Worm (Caenorhabditis elegans) whole organism, L1 larva: ENCODE measurements around the gene col-93.

ENCODE experiments used
- C34B4.2 ChIP-seq: sonication (generic microtip); optimal IDR thresholded peaks from 2 replicates; lab custom pipeline; 2017; ENCODE audit warnings: mild to moderate bottlenecking, missing genetic modification characterization, missing compliant biosample characterization
- F16B12.6 ChIP-seq: fragments of 150-350 bp; optimal IDR thresholded peaks from 2 replicates; lab custom pipeline; 2014; ENCODE audit warnings: missing biosample characterization, missing genetic modification characterization
- Y116A8C.19 ChIP-seq: sonication (generic microtip); optimal IDR thresholded peaks from 2 replicates; lab custom pipeline; 2016; ENCODE audit warnings: missing compliant biosample characterization, missing genetic modification characterization, borderline replicate concordance
- alr-1 ChIP-seq: fragments of 200-800 bp; sonication (Bioruptor generic); optimal IDR thresholded peaks from 2 replicates; lab custom pipeline; 2018; ENCODE audit warnings: borderline replicate concordance, mild to moderate bottlenecking, missing genetic modification characterization, missing compliant biosample characterization
- blmp-1 ChIP-seq: fragments of 150-350 bp; optimal IDR thresholded peaks from 2 replicates; lab custom pipeline; 2014; ENCODE audit warnings: missing biosample characterization, missing genetic modification characterization
- ceh-63 ChIP-seq: fragments of 200-800 bp; sonication (Bioruptor generic); optimal IDR thresholded peaks from 2 replicates; lab custom pipeline; 2018; ENCODE audit warnings: mild to moderate bottlenecking, missing genetic modification characterization, missing compliant biosample characterization
- ceh-88 ChIP-seq: fragments of 200-800 bp; sonication (Bioruptor generic); IDR thresholded peaks from 2 replicates; pipeline ENCODE4 v1.3.6; 2022; ENCODE audit warnings: missing genetic modification characterization, missing compliant biosample characterization
- ceh-90 ChIP-seq: sonication (generic microtip); optimal IDR thresholded peaks from 2 replicates; lab custom pipeline; 2016; ENCODE audit warnings: missing genetic modification characterization, missing compliant biosample characterization
- efl-1 ChIP-seq, 4 experiments: fragments of 150-350 bp; optimal IDR thresholded peaks in 3 of 4; peaks in 1 of 4; 1 replicate in 1 of 4; 2 replicates in 3 of 4; lab custom pipeline; 2014; ENCODE audit warnings: missing biosample characterization in 2 of 4, missing genetic modification characterization in 2 of 4, missing genetic modification reagents in 2 of 4
- efl-3 ChIP-seq: fragments of 200-800 bp; sonication (Bioruptor generic); optimal IDR thresholded peaks from 2 replicates; lab custom pipeline; 2018; ENCODE audit warnings: mild to moderate bottlenecking, missing genetic modification characterization, missing compliant biosample characterization
- elt-2 ChIP-seq: sonication (generic microtip); optimal IDR thresholded peaks from 2 replicates; lab custom pipeline; 2016; ENCODE audit warnings: missing genetic modification characterization, mild to moderate bottlenecking, inconsistent platforms, missing compliant biosample characterization, missing genetic modification reagents
- fkh-4 ChIP-seq: sonication (generic microtip); optimal IDR thresholded peaks from 2 replicates; lab custom pipeline; 2016; ENCODE audit warnings: missing compliant biosample characterization, missing genetic modification characterization, borderline replicate concordance
- fkh-8 ChIP-seq: sonication (generic microtip); optimal IDR thresholded peaks from 2 replicates; lab custom pipeline; 2016; ENCODE audit warnings: mild to moderate bottlenecking, missing genetic modification characterization, missing compliant biosample characterization
- fos-1 ChIP-seq: fragments of 150-350 bp; optimal IDR thresholded peaks from 2 replicates; lab custom pipeline; 2014; ENCODE audit warnings: missing biosample characterization, missing genetic modification characterization
- grh-1 ChIP-seq: fragments of 200-800 bp; sonication (Bioruptor generic); IDR thresholded peaks from 2 replicates; pipeline ENCODE4 v1.3.6; 2022; ENCODE audit warnings: missing genetic modification reagents, missing genetic modification characterization, missing compliant biosample characterization
- hlh-17 ChIP-seq: fragments of 200-800 bp; sonication (Bioruptor generic); optimal IDR thresholded peaks from 2 replicates; lab custom pipeline; 2018; ENCODE audit warnings: missing genetic modification characterization, mild to moderate bottlenecking, missing compliant biosample characterization, moderate library complexity, borderline replicate concordance
- hpl-2 ChIP-seq: fragments of 150-350 bp; optimal IDR thresholded peaks from 2 replicates; lab custom pipeline; 2014; ENCODE audit warnings: missing biosample characterization, missing genetic modification reagents, missing genetic modification characterization
- irx-1 ChIP-seq: sonication (generic microtip); optimal IDR thresholded peaks from 2 replicates; lab custom pipeline; 2016; ENCODE audit warnings: missing genetic modification characterization, missing compliant biosample characterization
- lin-35 ChIP-seq, 2 experiments: fragments of 150-350 bp; optimal IDR thresholded peaks; 2 replicates each; lab custom pipeline; 2014; ENCODE audit warnings: missing biosample characterization in 2 of 2, missing genetic modification characterization in 2 of 2, missing genetic modification reagents in 2 of 2
- lir-3 ChIP-seq: sonication (generic microtip); optimal IDR thresholded peaks from 2 replicates; lab custom pipeline; 2016; ENCODE audit warnings: mild to moderate bottlenecking, missing genetic modification characterization, moderate library complexity, missing compliant biosample characterization; ENCODE audit not compliant: poor library complexity
- lsy-2 ChIP-seq, 2 experiments: fragments of 150-350 bp; optimal IDR thresholded peaks; 2 replicates each; lab custom pipeline; 2014; ENCODE audit warnings: missing biosample characterization in 2 of 2, missing genetic modification characterization in 2 of 2
- mab-9 ChIP-seq: fragments of 200-800 bp; sonication (Bioruptor generic); IDR thresholded peaks from 2 replicates; pipeline ENCODE4 v1.3.6; 2022; ENCODE audit warnings: missing genetic modification reagents, missing genetic modification characterization, missing compliant biosample characterization
- mef-2 ChIP-seq: fragments of 150-350 bp; optimal IDR thresholded peaks from 2 replicates; lab custom pipeline; 2014; ENCODE audit warnings: missing biosample characterization, missing genetic modification characterization
- nhr-11 ChIP-seq: fragments of 150-350 bp; optimal IDR thresholded peaks from 2 replicates; lab custom pipeline; 2014; ENCODE audit warnings: missing biosample characterization, missing genetic modification characterization
- nhr-12 ChIP-seq: sonication (generic microtip); optimal IDR thresholded peaks from 2 replicates; lab custom pipeline; 2017; ENCODE audit warnings: missing biosample characterization, missing genetic modification characterization
- nhr-19 ChIP-seq: fragments of 200-800 bp; sonication (Bioruptor generic); conservative IDR thresholded peaks from 2 replicates; pipeline ENCODE4 v1.3.6; 2022; ENCODE audit warnings: missing genetic modification characterization, missing compliant biosample characterization
- nhr-20 ChIP-seq: sonication (generic microtip); optimal IDR thresholded peaks from 2 replicates; lab custom pipeline; 2016; ENCODE audit warnings: mild to moderate bottlenecking, missing genetic modification characterization, missing compliant biosample characterization
- nhr-28 ChIP-seq: fragments of 150-350 bp; optimal IDR thresholded peaks from 2 replicates; lab custom pipeline; 2014; ENCODE audit warnings: missing biosample characterization, missing genetic modification characterization
- nhr-47 ChIP-seq: sonication (generic microtip); optimal IDR thresholded peaks from 2 replicates; lab custom pipeline; 2016; ENCODE audit warnings: mild to moderate bottlenecking, missing genetic modification characterization, moderate library complexity, missing compliant biosample characterization
- nhr-71 ChIP-seq: sonication (generic microtip); optimal IDR thresholded peaks from 2 replicates; lab custom pipeline; 2016; ENCODE audit warnings: mild to moderate bottlenecking, missing genetic modification characterization, moderate library complexity, missing compliant biosample characterization
- nhr-77 ChIP-seq: fragments of 150-350 bp; optimal IDR thresholded peaks from 2 replicates; lab custom pipeline; 2014; ENCODE audit warnings: missing biosample characterization, missing genetic modification characterization
- nhr-85 ChIP-seq: sonication (generic microtip); peaks from one replicate; lab custom pipeline; 2016; ENCODE audit warnings: missing genetic modification characterization, inconsistent platforms, missing compliant biosample characterization
- nhr-90 ChIP-seq: sonication (generic microtip); optimal IDR thresholded peaks from 2 replicates; lab custom pipeline; 2016; ENCODE audit warnings: mild to moderate bottlenecking, missing genetic modification characterization, missing compliant biosample characterization; ENCODE audit not compliant: poor library complexity
- pag-3 ChIP-seq: sonication (generic microtip); optimal IDR thresholded peaks from 2 replicates; lab custom pipeline; 2017; ENCODE audit warnings: missing genetic modification characterization, mild to moderate bottlenecking, missing compliant biosample characterization, antibody characterized with exemption, borderline replicate concordance; ENCODE audit not compliant: insufficient read depth
- pax-3 ChIP-seq: fragments of 200-800 bp; sonication (Bioruptor generic); optimal IDR thresholded peaks from 2 replicates; lab custom pipeline; 2018; ENCODE audit warnings: mild to moderate bottlenecking, missing genetic modification characterization, moderate library complexity, missing compliant biosample characterization
- pqm-1 ChIP-seq: sonication (generic microtip); optimal IDR thresholded peaks from 3 replicates; lab custom pipeline; 2017; ENCODE audit warnings: missing biosample characterization, missing genetic modification characterization
- rnt-1 ChIP-seq: sonication (generic microtip); optimal IDR thresholded peaks from 2 replicates; lab custom pipeline; 2016; ENCODE audit warnings: mild to moderate bottlenecking, missing genetic modification characterization, moderate library complexity, missing compliant biosample characterization
- skn-1 ChIP-seq: fragments of 150-350 bp; optimal IDR thresholded peaks from 2 replicates; lab custom pipeline; 2014; ENCODE audit warnings: missing biosample characterization, missing genetic modification characterization
- sox-4 ChIP-seq: sonication (generic microtip); optimal IDR thresholded peaks from 2 replicates; lab custom pipeline; 2016; ENCODE audit warnings: missing genetic modification characterization, missing compliant biosample characterization
- sup-37 ChIP-seq: fragments of 200-800 bp; sonication (Bioruptor generic); optimal IDR thresholded peaks from 2 replicates; lab custom pipeline; 2018; ENCODE audit warnings: mild to moderate bottlenecking, missing genetic modification characterization, missing compliant biosample characterization
- swsn-7 ChIP-seq: sonication (generic microtip); optimal IDR thresholded peaks from 2 replicates; lab custom pipeline; 2016; ENCODE audit warnings: missing genetic modification characterization, missing compliant biosample characterization
- unc-62 ChIP-seq: fragments of 150-350 bp; optimal IDR thresholded peaks from 2 replicates; lab custom pipeline; 2014; ENCODE audit warnings: missing biosample characterization, missing genetic modification reagents, missing genetic modification characterization
- vab-15 ChIP-seq: sonication (generic microtip); optimal IDR thresholded peaks from 2 replicates; lab custom pipeline; 2017; ENCODE audit warnings: missing genotype, mild to moderate bottlenecking, missing genetic modification characterization, missing compliant biosample characterization
- zip-4 ChIP-seq: fragments of 200-800 bp; sonication (Bioruptor generic); optimal IDR thresholded peaks from 2 replicates; lab custom pipeline; 2018; ENCODE audit warnings: mild to moderate bottlenecking, missing genetic modification characterization, moderate library complexity, missing compliant biosample characterization
- ztf-11 ChIP-seq, 2 experiments: sonication (generic microtip); optimal IDR thresholded peaks; 2 replicates each; lab custom pipeline; 2016 to 2017; ENCODE audit warnings: missing genetic modification characterization in 2 of 2, missing biosample characterization in 1 of 2, missing compliant biosample characterization in 1 of 2

The col-93 gene

DNA sequence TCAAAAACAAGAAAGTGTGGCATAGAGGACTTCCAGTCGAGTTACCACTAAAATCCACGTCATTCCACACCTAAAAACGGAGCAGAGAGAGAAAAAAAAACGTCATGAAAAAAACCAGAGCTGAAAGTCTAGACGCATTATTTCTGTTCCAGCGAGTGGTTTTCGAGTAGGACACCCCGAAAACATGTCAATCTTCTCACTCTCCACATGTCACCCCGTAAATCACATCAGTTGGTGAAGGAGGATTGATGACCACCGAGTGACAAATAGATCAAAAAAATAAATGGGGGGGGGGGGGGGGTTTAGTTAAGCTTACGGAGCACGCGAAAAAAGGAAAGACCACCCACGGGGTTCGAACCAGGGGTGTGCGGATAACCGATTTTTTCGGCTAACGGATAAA lies 27.7 kb downstream of the col-93 start:
- TF ChIP-seq nhr-19 (GFP tag; lab: Robert Waterston, UW) (no peak), nhr-90 (no peak), sup-37 (GFP tag; lab: Kevin White, UChicago) (no peak), grh-1 (GFP tag; lab: Robert Waterston, UW) (no peak), pag-3 (tag; lab: Kevin White, UChicago) (no peak), pax-3 (no peak), elt-2 (tag; lab: Kevin White, UChicago) (no peak), F16B12.6 (no peak), lin-35 (GFP tag; optimal IDR thresholded peaks at IDR 0.05; lab: Kevin White, UChicago) (no peak), skn-1 (tag; lab: Kevin White, UChicago) (no peak), fkh-8 (tag; lab: Kevin White, UChicago) (no peak), hpl-2 (GFP tag; lab: Kevin White, UChicago) (no peak), nhr-28 (tag; lab: Kevin White, UChicago) (no peak), ztf-11 (tag; optimal IDR thresholded peaks at IDR 0.05; lab: Kevin White, UChicago) (no peak), nhr-85 (tag; lab: Kevin White, UChicago) (no peak), zip-4 (GFP tag; lab: Kevin White, UChicago) (no peak), ceh-88 (GFP tag; lab: Robert Waterston, UW) (no peak), irx-1 (tag; lab: Kevin White, UChicago) (no peak), efl-3 (GFP tag; lab: Kevin White, UChicago) (no peak), vab-15 (tag; lab: Kevin White, UChicago) (no peak)

DNA sequence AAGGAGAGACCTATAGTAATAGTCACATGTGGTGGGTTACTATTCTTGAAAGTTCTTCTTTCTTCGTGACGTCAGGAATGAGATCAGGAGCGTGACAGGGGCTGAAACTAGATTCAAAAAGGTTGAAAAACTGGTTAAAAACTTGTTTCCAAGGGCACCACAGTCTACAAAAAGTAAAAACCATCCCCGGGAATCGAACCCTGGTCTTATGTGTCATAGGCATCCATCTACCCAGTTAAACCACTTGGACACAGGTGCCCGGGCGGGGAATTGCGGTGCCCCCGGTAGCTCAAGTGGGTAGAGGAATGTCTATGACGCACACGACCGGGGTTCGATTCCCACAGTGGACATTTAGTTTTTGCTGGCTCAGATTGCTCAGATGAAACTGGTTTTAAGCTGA lies 28.2 kb downstream of the col-93 start:
- no peak for TF ChIP-seq nhr-77 (tag; lab: Kevin White, UChicago)
- TF ChIP-seq nhr-85 (tag; lab: Kevin White, UChicago): peak; percentile 59
- TF ChIP-seq nhr-71 (tag; lab: Kevin White, UChicago): peak; percentile 4
- no peak for TF ChIP-seq Y116A8C.19 (tag; lab: Kevin White, UChicago)

DNA sequence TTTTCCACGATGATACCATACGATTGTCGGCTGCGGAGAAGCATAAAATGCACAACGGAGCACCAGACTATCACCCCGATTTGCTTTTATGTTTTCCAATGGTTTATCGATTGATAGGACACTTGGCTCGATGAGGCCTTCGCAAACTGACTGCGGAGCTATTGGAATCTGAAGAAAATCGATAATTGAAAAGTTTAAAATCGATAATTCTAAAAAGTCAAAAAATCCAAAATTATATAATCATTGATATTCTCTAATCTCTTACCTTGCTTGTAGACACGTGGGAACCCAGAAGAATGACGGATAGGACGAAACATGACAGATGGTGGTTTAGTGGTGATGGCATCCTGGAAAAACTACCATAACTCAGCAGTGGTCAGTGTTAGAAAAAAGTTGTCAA lies 32.2 kb downstream of the col-93 start, which contains the start of gene zig-5:
Gene zig-5, minus strand, starts transcription at position 349 of the 400 bp plus-strand sequence.
- TF ChIP-seq nhr-11 (tag; lab: Kevin White, UChicago) (no peak), fkh-8 (tag; lab: Kevin White, UChicago) (no peak), alr-1 (tag; lab: Kevin White, UChicago) (no peak), C34B4.2 (no peak), pqm-1 (tag; lab: Kevin White, UChicago) (no peak), nhr-12 (no peak), nhr-20 (no peak), ceh-90 (no peak), efl-1 (optimal IDR thresholded peaks at IDR 0.05; lab: Kevin White, UChicago) (no peak), efl-1 (GFP tag; optimal IDR thresholded peaks at IDR 0.05 in 1 of 2; lab: Kevin White, UChicago) (no peak), ceh-63 (GFP tag; lab: Kevin White, UChicago) (no peak), lir-3 (tag; lab: Kevin White, UChicago) (no peak), grh-1 (GFP tag; lab: Robert Waterston, UW) (no peak), swsn-7 (tag; lab: Kevin White, UChicago) (no peak), fkh-4 (tag; lab: Kevin White, UChicago) (no peak)
- TF ChIP-seq, all 84 proteins: peak for 0

DNA sequence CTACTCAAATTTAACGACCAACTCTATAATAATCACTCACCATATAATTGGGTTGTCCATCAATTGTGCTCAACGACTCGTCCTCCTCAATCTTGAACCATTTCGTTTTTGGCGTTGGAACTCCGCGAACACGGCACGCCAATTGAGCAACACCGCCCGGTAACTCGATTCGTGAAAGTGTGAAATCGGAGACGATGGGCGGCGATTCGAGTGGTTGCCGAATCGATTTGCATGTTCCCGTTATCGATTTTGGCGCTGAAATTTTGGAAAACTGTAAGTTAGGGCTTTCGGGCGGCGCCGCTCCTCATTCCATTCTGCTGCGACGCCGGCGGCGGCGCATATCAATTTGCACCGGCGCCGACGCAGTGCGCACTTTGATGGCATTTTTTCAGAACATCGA lies 33.7 kb downstream of the col-93 start:
- TF ChIP-seq unc-62 (GFP tag; lab: Kevin White, UChicago) (no peak), nhr-12 (no peak), fos-1 (tag; lab: Kevin White, UChicago) (no peak), alr-1 (tag; lab: Kevin White, UChicago) (no peak), pax-3 (no peak), sup-37 (GFP tag; lab: Kevin White, UChicago) (no peak), mab-9 (GFP tag; lab: Robert Waterston, UW) (no peak), hlh-17 (GFP tag; lab: Kevin White, UChicago) (no peak), mef-2 (tag; lab: Kevin White, UChicago) (no peak), sox-4 (tag; lab: Kevin White, UChicago) (no peak), lsy-2 (tag; optimal IDR thresholded peaks at IDR 0.05; lab: Kevin White, UChicago) (no peak), rnt-1 (tag; lab: Kevin White, UChicago) (no peak), zip-4 (GFP tag; lab: Kevin White, UChicago) (no peak), nhr-47 (no peak), blmp-1 (tag; lab: Kevin White, UChicago) (no peak), vab-15 (tag; lab: Kevin White, UChicago) (no peak)
